Worm (Caenorhabditis elegans): ENCODE results near the gene fbxb-102.

Gene fbxb-102

DNA sequence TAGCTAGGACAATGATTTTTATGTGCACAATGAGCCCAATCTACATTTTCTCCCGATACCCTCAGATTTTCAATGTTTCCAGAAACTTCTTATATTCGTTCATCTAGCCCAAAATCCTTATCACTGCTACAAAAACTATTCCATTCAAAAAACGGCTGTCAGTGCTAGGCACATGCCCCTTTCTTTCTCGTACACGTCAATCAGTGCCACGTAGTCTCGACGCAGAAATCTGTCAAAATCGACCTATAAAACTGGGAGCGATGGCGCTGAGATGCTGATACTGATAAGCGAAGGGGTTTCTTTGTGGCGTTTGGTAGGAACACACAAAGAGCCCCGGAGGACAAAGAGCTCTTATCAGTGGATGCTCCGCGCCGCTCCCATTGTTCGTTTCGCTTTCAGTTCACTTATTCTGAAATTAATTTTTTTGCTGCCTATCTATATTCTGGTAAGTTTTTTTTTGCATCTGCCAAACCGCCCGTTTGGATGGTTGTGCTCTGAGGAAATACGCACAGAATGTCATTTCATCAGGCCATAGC, 36.2 kb downstream of the fbxb-102 start, which contains the start of gene srh-70:
Gene srh-70, minus strand, starts transcription at position 51 of the 536 bp plus-strand sequence.
- TF ChIP-seq attf-5 (GFP tag; optimal IDR thresholded peaks at IDR 0.05) (peak; percentile 24), C06A6.2 (GFP tag; conservative IDR thresholded peaks at IDR 0.05) (0 out of 2 replicates have a peak, but pooled peaks have one; percentile 24), sptf-2 (GFP tag; optimal IDR thresholded peaks at IDR 0.05) (no peak), akir-1 (GFP tag; optimal IDR thresholded peaks at IDR 0.05) (no peak), ets-4 (GFP tag; optimal IDR thresholded peaks at IDR 0.05) (peak; percentile 21), lin-54 (GFP tag; optimal IDR thresholded peaks at IDR 0.05) (peak; percentile 58), sea-2 (GFP tag; IDR thresholded peaks at IDR 0.05) (no peak), chd-7 (tag; optimal IDR thresholded peaks at IDR 0.05) (peak; percentile 76), F52B5.7 (tag; optimal IDR thresholded peaks at IDR 0.05) (no peak), ZK185.1 (tag; optimal IDR thresholded peaks at IDR 0.05; ENCODE audit: poor library complexity, severe bottlenecking) (peak; percentile 46), B0336.3 (GFP tag; IDR thresholded peaks at IDR 0.05) (peak; percentile 80), tlf-1 (GFP tag; optimal IDR thresholded peaks at IDR 0.05) (peak; percentile 79), dox-1 (GFP tag; IDR thresholded peaks at IDR 0.05) (peak; percentile 79), egl-18 (GFP tag; IDR thresholded peaks at IDR 0.05) (no peak), egl-44 (GFP tag; IDR thresholded peaks at IDR 0.05) (peak; percentile 37; the same call in 1 of the 2 replicates), hlh-12 (tag; optimal IDR thresholded peaks at IDR 0.05) (no peak), let-607 (tag; optimal IDR thresholded peaks at IDR 0.05) (peak; percentile 99), bed-1 (GFP tag; IDR thresholded peaks at IDR 0.05) (no peak), atf-7 (tag; optimal IDR thresholded peaks at IDR 0.05) (peak; percentile 83), ztf-28 (GFP tag; IDR thresholded peaks at IDR 0.05) (no peak), ceh-58 (GFP tag; IDR thresholded peaks at IDR 0.05) (no peak), attf-6 (GFP tag; IDR thresholded peaks at IDR 0.05) (no peak), die-1 (tag; optimal IDR thresholded peaks at IDR 0.05) (no peak), F37B4.10 (GFP tag; IDR thresholded peaks at IDR 0.05) (no peak), tbx-9 (tag; optimal IDR thresholded peaks at IDR 0.05; ENCODE audit: borderline replicate concordance) (no peak), F22D6.2 (tag; optimal IDR thresholded peaks at IDR 0.05) (no peak), snpc-4 (GFP tag; optimal IDR thresholded peaks at IDR 0.05) (no peak), snpc-4 (tag; optimal IDR thresholded peaks at IDR 0.05) (peak in 2 of 4 experiments; percentile 22 to 29), Y53G8AR.9 (GFP tag; conservative IDR thresholded peaks at IDR 0.05) (peak; percentile 72), nhr-90 (tag; optimal IDR thresholded peaks at IDR 0.05) (peak; percentile 73), let-526 (GFP tag; IDR thresholded peaks at IDR 0.05) (0 out of 2 replicates have a peak, but pooled peaks have one; percentile 21), hrde-1 (tag; optimal IDR thresholded peaks at IDR 0.05; ENCODE audit: borderline replicate concordance) (no peak), mcd-1 (GFP tag; IDR thresholded peaks at IDR 0.05) (peak; percentile 60), repo-1 (tag; optimal IDR thresholded peaks at IDR 0.05) (peak; percentile 29), F23B12.7 (tag; optimal IDR thresholded peaks at IDR 0.05; ENCODE audit: insufficient read depth) (peak; percentile 5), ekl-4 (GFP tag; IDR thresholded peaks at IDR 0.05) (0 out of 2 replicates have a peak, but pooled peaks have one; percentile 8), ztf-18 (tag; optimal IDR thresholded peaks at IDR 0.05) (peak; percentile 1), ztf-22 (GFP tag; optimal IDR thresholded peaks at IDR 0.05) (peak; percentile 12), tbp1 (GFP tag; optimal IDR thresholded peaks at IDR 0.05) (peak; percentile 57), attf-3 (GFP tag; conservative IDR thresholded peaks at IDR 0.05) (no peak), Y56A3A.18 (GFP tag; IDR thresholded peaks at IDR 0.05) (0 out of 2 replicates have a peak, but pooled peaks have one; percentile 29), Y67H2A.10 (GFP tag; conservative IDR thresholded peaks at IDR 0.05) (no peak), cebp-1 (GFP tag; IDR thresholded peaks at IDR 0.05) (no peak), cebp-1 (tag; optimal IDR thresholded peaks at IDR 0.05) (peak; percentile 7), lir-1 (GFP tag; conservative IDR thresholded peaks at IDR 0.05) (no peak), nfyb-1 (GFP tag; IDR thresholded peaks at IDR 0.05) (no peak; the same call in 1 of the 2 replicates), hmg-1.2 (GFP tag; IDR thresholded peaks at IDR 0.05) (no peak), F57C9.4 (tag; optimal IDR thresholded peaks at IDR 0.05) (no peak)
